Worm (Caenorhabditis elegans): ENCODE results near the gene ubc-18.

ce11 chrIII:7063061-7063460, 5.3 kb downstream of the ubc-18 start:
- TF ChIP-seq nhr-11 (tag; optimal IDR thresholded peaks at IDR 0.05) (no peak), pqm-1 (tag; optimal IDR thresholded peaks at IDR 0.05) (no peak), jun-1 (tag; optimal IDR thresholded peaks at IDR 0.05) (no peak), fos-1 (tag; optimal IDR thresholded peaks at IDR 0.05) (no peak), nhr-237 (tag; optimal IDR thresholded peaks at IDR 0.05) (no peak), pha-4 (tag; optimal IDR thresholded peaks at IDR 0.05) (no peak), mdl-1 (tag; optimal IDR thresholded peaks at IDR 0.05) (no peak), tbx-2 (tag; optimal IDR thresholded peaks at IDR 0.05) (no peak), unc-62 (GFP tag; optimal IDR thresholded peaks at IDR 0.05) (no peak), ZK546.5 (tag; optimal IDR thresholded peaks at IDR 0.05) (no peak), ceh-82 (tag; optimal IDR thresholded peaks at IDR 0.05) (no peak), nhr-77 (tag; optimal IDR thresholded peaks at IDR 0.05) (no peak), ama-1 (optimal IDR thresholded peaks at IDR 0.05) (no peak), aly-2 (tag; optimal IDR thresholded peaks at IDR 0.05) (no peak)

Measured in whole organism, L3 larva.